Fruit fly (Drosophila melanogaster): ENCODE results near the gene CG3726.

DNA sequence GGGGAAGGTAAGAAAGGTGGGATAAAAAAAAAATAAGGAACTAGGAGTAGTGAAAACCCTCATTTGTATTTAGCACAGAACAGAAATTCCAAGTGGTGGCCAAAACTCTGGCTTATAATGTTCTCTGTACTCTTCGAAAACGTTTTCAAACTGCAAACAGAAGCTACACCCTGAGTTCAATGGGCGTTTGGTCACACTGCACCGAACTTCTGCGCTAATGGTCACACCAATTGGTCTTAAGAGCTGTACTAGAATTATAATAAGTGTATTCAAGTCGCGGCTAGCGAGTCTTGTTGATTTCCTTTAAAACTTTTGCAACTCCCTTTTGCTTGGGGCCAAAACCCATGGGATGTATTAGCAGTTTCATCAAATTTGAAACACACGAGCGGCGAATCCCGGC is 5.2 kb downstream of the CG3726 start:
- TF ChIP-seq CG13204 (GFP tag; optimal IDR thresholded peaks at IDR 0.05) (no peak), EcR (GFP tag; optimal IDR thresholded peaks at IDR 0.05) (no peak), CG8159 (tag; optimal IDR thresholded peaks at IDR 0.05) (no peak)

All from whole organism, pupa.